Worm (Caenorhabditis elegans): Measurements from ENCODE around the gene rpn-3.

- TF ChIP-seq dpl-1 (GFP tag; optimal IDR thresholded peaks at IDR 0.05), result no peak
- TF ChIP-seq sup-37 (GFP tag; optimal IDR thresholded peaks at IDR 0.05), result no peak
- no peak for TF ChIP-seq ceh-82 (tag; optimal IDR thresholded peaks at IDR 0.05)
- no peak for TF ChIP-seq mep-1 (tag; optimal IDR thresholded peaks at IDR 0.05)
- no peak for TF ChIP-seq aly-2 (tag; optimal IDR thresholded peaks at IDR 0.05)
- no peak for TF ChIP-seq nhr-76 (tag; optimal IDR thresholded peaks at IDR 0.05)
- no peak for TF ChIP-seq unc-62 (GFP tag; optimal IDR thresholded peaks at IDR 0.05)
- TF ChIP-seq pag-3 (tag; optimal IDR thresholded peaks at IDR 0.05; ENCODE audit: borderline replicate concordance, insufficient read depth), result no peak
- no peak for TF ChIP-seq irx-1 (tag; optimal IDR thresholded peaks at IDR 0.05)
- no peak for TF ChIP-seq elt-2 (tag; optimal IDR thresholded peaks at IDR 0.05)
- TF ChIP-seq ama-1 (optimal IDR thresholded peaks at IDR 0.05), result no peak
- TF ChIP-seq lin-39 (tag; optimal IDR thresholded peaks at IDR 0.05), result no peak
- no peak for TF ChIP-seq C16A3.4 (tag; optimal IDR thresholded peaks at IDR 0.05)
These were observed 12.1 kb upstream of the rpn-3 start, which contains the start of gene ZK1236.9 for ce11 chrIII:8435074-8435473.

Measured in whole organism, L1 larva.